Worm (Caenorhabditis elegans): ENCODE results near the gene F37C4.8.

ce11 chrIV:3892027-3892426 lies 11.0 kb upstream of the F37C4.8 start, which contains the start of gene F56D6.9:
- TF ChIP-seq fos-1 (tag; optimal IDR thresholded peaks at IDR 0.05) (no peak), unc-98 (GFP tag; IDR thresholded peaks at IDR 0.05) (no peak), aly-2 (tag; optimal IDR thresholded peaks at IDR 0.05) (no peak), mep-1 (tag; optimal IDR thresholded peaks at IDR 0.05) (no peak)

Data from whole organism, L1 larva.